Fruit fly (Drosophila melanogaster) whole organism, adult: ENCODE results near the gene CG42830.

Experiments
- CG11617 ChIP-seq: fragments of 200-800 bp; sonication (Bioruptor generic); optimal IDR thresholded peaks from 2 replicates; lab custom pipeline; 2017; ENCODE audit warnings: mild to moderate bottlenecking, missing biosample characterization, missing genetic modification reagents, missing genetic modification characterization
- CG14711 ChIP-seq: fragments of 200-800 bp; sonication (Bioruptor generic); optimal IDR thresholded peaks from 2 replicates; lab custom pipeline; 2018; ENCODE audit warnings: missing biosample characterization, mild to moderate bottlenecking, missing genetic modification characterization, moderate library complexity
- CG5204 ChIP-seq: fragments of 200-800 bp; sonication (Bioruptor generic); optimal IDR thresholded peaks from 2 replicates; lab custom pipeline; 2016; ENCODE audit warnings: missing biosample characterization, missing genetic modification characterization
- CG7045 ChIP-seq: fragments of 200-800 bp; sonication (Bioruptor generic); optimal IDR thresholded peaks from 2 replicates; lab custom pipeline; 2017; ENCODE audit warnings: missing biosample characterization, mild to moderate bottlenecking, missing genetic modification characterization
- CG7101 ChIP-seq: fragments of 200-800 bp; sonication (Bioruptor generic); optimal IDR thresholded peaks from 2 replicates; lab custom pipeline; 2018; ENCODE audit warnings: missing biosample characterization, mild to moderate bottlenecking, missing genetic modification characterization, moderate library complexity
- Clk ChIP-seq: fragments of 200-800 bp; sonication (Bioruptor generic); optimal IDR thresholded peaks from 2 replicates; lab custom pipeline; 2017; ENCODE audit warnings: missing biosample characterization, missing genetic modification characterization
- Crg-1 ChIP-seq: fragments of 200-800 bp; sonication (Bioruptor generic); optimal IDR thresholded peaks from 2 replicates; lab custom pipeline; 2016; ENCODE audit warnings: missing biosample characterization, missing genetic modification characterization
- bab1 ChIP-seq: fragments of 200-800 bp; sonication (Bioruptor generic); optimal IDR thresholded peaks from 3 replicates; lab custom pipeline; 2019; ENCODE audit warnings: missing biosample characterization, mild to moderate bottlenecking, missing genetic modification characterization, moderate library complexity
- cnc ChIP-seq, 2 experiments: fragments of >200 bp; optimal IDR thresholded peaks; 2 replicates each; lab custom pipeline; 2017
- kay ChIP-seq: fragments of 200-800 bp; sonication (Bioruptor generic); peaks from one replicate; lab custom pipeline; 2016; ENCODE audit warnings: missing biosample characterization, missing genetic modification characterization, borderline replicate concordance
- pad ChIP-seq: fragments of 200-800 bp; sonication (Bioruptor generic); optimal IDR thresholded peaks from 3 replicates; lab custom pipeline; 2017; ENCODE audit warnings: missing biosample characterization, missing genetic modification characterization, mild to moderate bottlenecking, moderate library complexity, missing genetic modification reagents

dm6 chr2L:17763173-17763572 lies 49.3 kb downstream of the CG42830 start:
- TF ChIP-seq CG7101 (tag; lab: Kevin White, UChicago) (no peak), CG5204 (no peak), CG11617 (GFP tag; lab: Kevin White, UChicago) (no peak), pad (GFP tag; lab: Kevin White, UChicago) (no peak), CG7045 (GFP tag; lab: Kevin White, UChicago) (no peak), kay (GFP tag; lab: Kevin White, UChicago) (no peak), CG14711 (tag; lab: Kevin White, UChicago) (no peak), Crg-1 (GFP tag; lab: Kevin White, UChicago) (no peak), cnc (optimal IDR thresholded peaks at IDR 0.05; lab: Kevin White, UChicago) (no peak), Clk (GFP tag; lab: Kevin White, UChicago) (no peak), bab1 (no peak)
